Worm (Caenorhabditis elegans) whole organism, L2 larva: ENCODE measurements around the gene math-20.

Experiments used
- ama-1 ChIP-seq: fragments of 150-350 bp; optimal IDR thresholded peaks from 2 replicates; lab custom pipeline; 2018; ENCODE audit warnings: inconsistent platforms
- blmp-1 ChIP-seq: sonication (generic microtip); optimal IDR thresholded peaks from 2 replicates; lab custom pipeline; 2017; ENCODE audit warnings: missing genetic modification characterization, mild to moderate bottlenecking, missing compliant biosample characterization, antibody characterized with exemption, moderate library complexity; ENCODE audit not compliant: insufficient read depth
- crh-2 ChIP-seq: sonication (generic microtip); optimal IDR thresholded peaks from 2 replicates; lab custom pipeline; 2017; ENCODE audit warnings: missing biosample characterization, missing genetic modification characterization
- egl-27 ChIP-seq: sonication (generic microtip); optimal IDR thresholded peaks from 3 replicates; lab custom pipeline; 2017; ENCODE audit warnings: missing biosample characterization, missing genetic modification reagents, missing genetic modification characterization
- gmeb-1 ChIP-seq: fragments of 150-350 bp; optimal IDR thresholded peaks from 2 replicates; lab custom pipeline; 2014; ENCODE audit warnings: missing biosample characterization, missing genetic modification characterization
- lsy-2 ChIP-seq, 2 experiments: fragments of 150-350 bp in 1 of 2; sonication (generic microtip) in 1 of 2; optimal IDR thresholded peaks; 2 replicates each; lab custom pipeline; 2014 to 2017; ENCODE audit warnings: missing biosample characterization in 2 of 2, missing genetic modification characterization in 2 of 2
- nhr-10 ChIP-seq: sonication (generic microtip); optimal IDR thresholded peaks from 2 replicates; lab custom pipeline; 2017; ENCODE audit warnings: missing biosample characterization, missing genetic modification characterization
- nhr-11 ChIP-seq: fragments of 150-350 bp; optimal IDR thresholded peaks from 2 replicates; lab custom pipeline; 2014; ENCODE audit warnings: missing biosample characterization, missing genetic modification characterization
- nhr-25 ChIP-seq: fragments of 150-350 bp; sonication (generic microtip); optimal IDR thresholded peaks from 3 replicates; lab custom pipeline; 2014; ENCODE audit warnings: missing biosample characterization, missing genetic modification characterization
- sma-9 ChIP-seq, 2 experiments: fragments of 150-350 bp in 1 of 2; sonication (generic microtip) in 1 of 2; optimal IDR thresholded peaks; 2 replicates each; lab custom pipeline; 2014 to 2016; ENCODE audit warnings: missing genetic modification characterization in 2 of 2, mild to moderate bottlenecking in 1 of 2, missing biosample characterization in 1 of 2, missing compliant biosample characterization in 1 of 2, missing genetic modification reagents in 1 of 2, moderate library complexity in 1 of 2
- snpc-4 ChIP-seq: fragments of 150-350 bp; optimal IDR thresholded peaks from 2 replicates; lab custom pipeline; 2014; ENCODE audit warnings: missing biosample characterization, missing genetic modification characterization
- unc-62 ChIP-seq: fragments of 150-350 bp; optimal IDR thresholded peaks from 2 replicates; lab custom pipeline; 2014; ENCODE audit warnings: missing biosample characterization, missing genetic modification reagents, missing genetic modification characterization
- zag-1 ChIP-seq: fragments of 150-350 bp; optimal IDR thresholded peaks from 2 replicates; lab custom pipeline; 2014; ENCODE audit warnings: missing biosample characterization, missing genetic modification characterization

ce11 chrII:2011179-2011578 lies 14.8 kb downstream of the math-20 start:
- no peak for TF ChIP-seq blmp-1 (tag; lab: Kevin White, UChicago)
- no peak for TF ChIP-seq lsy-2 (tag; optimal IDR thresholded peaks at IDR 0.05; lab: Kevin White, UChicago)
- no peak for TF ChIP-seq nhr-11 (tag; lab: Kevin White, UChicago)
- TF ChIP-seq snpc-4 (tag; lab: Kevin White, UChicago) = no peak
- no peak for TF ChIP-seq ama-1
- no peak for TF ChIP-seq gmeb-1 (tag; lab: Kevin White, UChicago)
- no peak for TF ChIP-seq nhr-25 (tag; lab: Kevin White, UChicago)
- TF ChIP-seq crh-2 = no peak
- no peak for TF ChIP-seq egl-27 (tag; lab: Kevin White, UChicago)
- no peak for TF ChIP-seq sma-9 (GFP tag; optimal IDR thresholded peaks at IDR 0.05; lab: Kevin White, UChicago)
- no peak for TF ChIP-seq sma-9 (tag; optimal IDR thresholded peaks at IDR 0.05; lab: Kevin White, UChicago)
- no peak for TF ChIP-seq zag-1 (tag; lab: Kevin White, UChicago)
- no peak for TF ChIP-seq nhr-10 (tag; lab: Kevin White, UChicago)
- TF ChIP-seq unc-62 (GFP tag; lab: Kevin White, UChicago) = no peak
